Fruit fly (Drosophila melanogaster) whole organism, embryonic: Measurements from ENCODE around the gene mthl14.

Experiments used
- Asciz ChIP-seq: fragments of 200-800 bp; sonication (Bioruptor generic); optimal IDR thresholded peaks from 2 replicates; lab custom pipeline; 2017; ENCODE audit warnings: missing biosample characterization, mild to moderate bottlenecking, missing genetic modification characterization, missing genetic modification reagents
- BtbVII ChIP-seq: fragments of 200-800 bp; sonication (Bioruptor generic); optimal IDR thresholded peaks from 3 replicates; lab custom pipeline; 2017; ENCODE audit warnings: missing biosample characterization, mild to moderate bottlenecking, missing genetic modification characterization
- CG14050 ChIP-seq: fragments of 200-800 bp; sonication (Bioruptor generic); IDR thresholded peaks from 3 replicates; pipeline ENCODE4 v1.3.6; 2022; ENCODE audit warnings: missing biosample characterization, missing genetic modification characterization
- CG14710 ChIP-seq: fragments of 200-800 bp; sonication (Bioruptor generic); optimal IDR thresholded peaks from 3 replicates; lab custom pipeline; 2019; ENCODE audit warnings: missing biosample characterization, mild to moderate bottlenecking, missing genetic modification characterization, moderate library complexity
- CG15479 ChIP-seq: fragments of 200-800 bp; sonication (Bioruptor generic); optimal IDR thresholded peaks from 3 replicates; lab custom pipeline; 2019; ENCODE audit warnings: missing biosample characterization, mild to moderate bottlenecking, missing genetic modification characterization, moderate library complexity
- CG1603 ChIP-seq: fragments of 200-800 bp; sonication (Bioruptor generic); optimal IDR thresholded peaks from 2 replicates; lab custom pipeline; 2019; ENCODE audit warnings: missing biosample characterization, mild to moderate bottlenecking, missing genetic modification characterization, moderate library complexity
- CG16863 ChIP-seq: fragments of 200-800 bp; sonication (Bioruptor generic); optimal IDR thresholded peaks from 3 replicates; lab custom pipeline; 2016; ENCODE audit warnings: missing biosample characterization, missing genetic modification characterization
- CG1832 ChIP-seq: fragments of 200-800 bp; sonication (Bioruptor generic); optimal IDR thresholded peaks from 2 replicates; lab custom pipeline; 2017; ENCODE audit warnings: missing biosample characterization, mild to moderate bottlenecking, missing genetic modification characterization, inconsistent platforms
- CG32772 ChIP-seq: fragments of 200-800 bp; sonication (Bioruptor generic); IDR thresholded peaks from 2 replicates; pipeline ENCODE4 v1.3.6; 2022; ENCODE audit warnings: missing biosample characterization, missing genetic modification characterization
- CG3726 ChIP-seq: fragments of 200-800 bp; sonication (Bioruptor generic); IDR thresholded peaks from 3 replicates; pipeline ENCODE4, ENCODE4 v1.3.6; 2022; ENCODE audit warnings: missing biosample characterization, missing genetic modification characterization
- CG4617 ChIP-seq: fragments of 200-800 bp; sonication (Bioruptor generic); optimal IDR thresholded peaks from 3 replicates; lab custom pipeline; 2016; ENCODE audit warnings: missing biosample characterization, missing genetic modification characterization, borderline replicate concordance
- CG5245 ChIP-seq: fragments of 200-800 bp; sonication (Bioruptor generic); optimal IDR thresholded peaks from 3 replicates; lab custom pipeline; 2016; ENCODE audit warnings: missing biosample characterization, missing genetic modification characterization
- CG7928 ChIP-seq: fragments of 200-800 bp; sonication (Bioruptor generic); optimal IDR thresholded peaks from 2 replicates; lab custom pipeline; 2017; ENCODE audit warnings: missing biosample characterization, mild to moderate bottlenecking, missing genetic modification characterization
- CG7987 ChIP-seq: fragments of 200-800 bp; sonication (Bioruptor generic); optimal IDR thresholded peaks from 2 replicates; lab custom pipeline; 2018; ENCODE audit warnings: missing biosample characterization, mild to moderate bottlenecking, missing genetic modification characterization, moderate library complexity
- CG8281 ChIP-seq: fragments of 200-800 bp; sonication (Bioruptor generic); optimal IDR thresholded peaks from 2 replicates; lab custom pipeline; 2018; ENCODE audit warnings: missing biosample characterization, mild to moderate bottlenecking, missing genetic modification characterization, moderate library complexity
- CG8290 ChIP-seq, 3 experiments: fragments of 200-800 bp; sonication (Bioruptor generic); optimal IDR thresholded peaks; 2 replicates each; lab custom pipeline; 2016 to 2019; ENCODE audit warnings: missing biosample characterization in 3 of 3, missing genetic modification characterization in 3 of 3, mild to moderate bottlenecking in 2 of 3, moderate library complexity in 1 of 3
- CG8924 ChIP-seq: fragments of 200-800 bp; optimal IDR thresholded peaks from 3 replicates; lab custom pipeline; 2019; ENCODE audit warnings: missing biosample characterization, mild to moderate bottlenecking, missing genetic modification characterization, moderate library complexity
- Deaf1 ChIP-seq: fragments of 200-800 bp; optimal IDR thresholded peaks from 3 replicates; lab custom pipeline; 2019; ENCODE audit warnings: missing biosample characterization, mild to moderate bottlenecking, missing genetic modification characterization, moderate library complexity
- HLH54F ChIP-seq: fragments of 200-800 bp; sonication (Bioruptor generic); optimal IDR thresholded peaks from 3 replicates; lab custom pipeline; 2016; ENCODE audit warnings: missing biosample characterization, missing genetic modification characterization
- HLHmδ ChIP-seq: fragments of 200-800 bp; sonication (Bioruptor generic); optimal IDR thresholded peaks from 2 replicates; lab custom pipeline; 2018; ENCODE audit warnings: missing biosample characterization, mild to moderate bottlenecking, missing genetic modification characterization, moderate library complexity
- Hey ChIP-seq: fragments of 200-800 bp; sonication (Bioruptor generic); optimal IDR thresholded peaks from 3 replicates; lab custom pipeline; 2018; ENCODE audit warnings: missing biosample characterization, mild to moderate bottlenecking, missing genetic modification characterization
- Hr51 ChIP-seq, 2 experiments: fragments of 200-800 bp; sonication (Bioruptor generic); optimal IDR thresholded peaks; 2 replicates in 1 of 2; 3 replicates in 1 of 2; lab custom pipeline; 2016 to 2018; ENCODE audit warnings: missing biosample characterization in 2 of 2, missing genetic modification characterization in 2 of 2, mild to moderate bottlenecking in 1 of 2, moderate library complexity in 1 of 2
- Hr78 ChIP-seq, 2 experiments: fragments of 200-800 bp in 1 of 2; fragments of >200 bp in 1 of 2; sonication (Bioruptor generic) in 1 of 2; optimal IDR thresholded peaks; 2 replicates each; lab custom pipeline; 2017 to 2019; ENCODE audit warnings: missing biosample characterization in 2 of 2, missing genetic modification characterization in 2 of 2, mild to moderate bottlenecking in 1 of 2, moderate library complexity in 1 of 2
- Jarid2 ChIP-seq: fragments of 200-800 bp; sonication (Bioruptor generic); optimal IDR thresholded peaks from 3 replicates; lab custom pipeline; 2017; ENCODE audit warnings: mild to moderate bottlenecking, missing biosample characterization, missing genetic modification reagents, missing genetic modification characterization
- Lim3 ChIP-seq: fragments of 200-800 bp; sonication (Bioruptor generic); IDR thresholded peaks from 2 replicates; pipeline ENCODE4 v1.3.6; 2022; ENCODE audit warnings: missing biosample characterization, missing genetic modification characterization
- Med ChIP-seq: fragments of 200-800 bp; sonication (Bioruptor generic); peaks from one replicate; lab custom pipeline; 2016; ENCODE audit warnings: missing biosample characterization, missing genetic modification characterization, mild to moderate bottlenecking, inconsistent platforms, moderate library complexity
- Nf-YC ChIP-seq: fragments of 200-800 bp; optimal IDR thresholded peaks from 3 replicates; lab custom pipeline; 2019; ENCODE audit warnings: missing biosample characterization, mild to moderate bottlenecking, missing genetic modification characterization, moderate library complexity
- Pdp1 ChIP-seq, 2 experiments: fragments of 200-800 bp; sonication (Bioruptor generic); optimal IDR thresholded peaks; 3 replicates each; lab custom pipeline; 2016; ENCODE audit warnings: missing biosample characterization in 2 of 2, missing genetic modification characterization in 2 of 2, mild to moderate bottlenecking in 1 of 2, moderate library complexity in 1 of 2
- Rfx ChIP-seq: fragments of 200-800 bp; sonication (Bioruptor generic); IDR thresholded peaks from 2 replicates; pipeline ENCODE4 v1.3.6; 2022; ENCODE audit warnings: missing biosample characterization, missing genetic modification characterization
- Sin3A ChIP-seq: fragments of >200 bp; optimal IDR thresholded peaks from 2 replicates; lab custom pipeline; 2018
- Sry-δ ChIP-seq: fragments of 200-800 bp; sonication (Bioruptor generic); optimal IDR thresholded peaks from 2 replicates; lab custom pipeline; 2016; ENCODE audit warnings: missing biosample characterization, missing genetic modification characterization
- Ssrp ChIP-seq: fragments of 200-800 bp; sonication (Bioruptor generic); optimal IDR thresholded peaks from 2 replicates; lab custom pipeline; 2018; ENCODE audit warnings: missing biosample characterization, mild to moderate bottlenecking, missing genetic modification characterization, moderate library complexity
- crol ChIP-seq: fragments of 200-800 bp; sonication (Bioruptor generic); IDR thresholded peaks from 2 replicates; pipeline ENCODE4 v1.3.6; 2022; ENCODE audit warnings: missing biosample characterization, missing genetic modification characterization
- dati ChIP-seq: fragments of 200-800 bp; sonication (Bioruptor generic); IDR thresholded peaks from 2 replicates; pipeline ENCODE4 v1.3.6; 2022; ENCODE audit warnings: missing biosample characterization, missing genetic modification characterization
- dm ChIP-seq: fragments of 200-800 bp; sonication (Bioruptor generic); optimal IDR thresholded peaks from 3 replicates; lab custom pipeline; 2016; ENCODE audit warnings: missing biosample characterization, missing genetic modification characterization
- dpn ChIP-seq, 2 experiments: fragments of 200-800 bp; sonication (Bioruptor generic); optimal IDR thresholded peaks; 3 replicates each; lab custom pipeline; 2016; ENCODE audit warnings: missing biosample characterization in 2 of 2, missing genetic modification characterization in 2 of 2
- gsb ChIP-seq: fragments of 200-800 bp; sonication (Bioruptor generic); IDR thresholded peaks from 2 replicates; pipeline ENCODE4 v1.3.6; 2022; ENCODE audit warnings: missing biosample characterization, missing genetic modification characterization
- kay ChIP-seq: fragments of 200-800 bp; sonication (Bioruptor generic); optimal IDR thresholded peaks from 2 replicates; lab custom pipeline; 2016; ENCODE audit warnings: missing biosample characterization, missing genetic modification characterization
- ken ChIP-seq: fragments of 200-800 bp; sonication (Bioruptor generic); IDR thresholded peaks from 3 replicates; pipeline ENCODE4 v1.3.6; 2022; ENCODE audit warnings: missing biosample characterization, missing genetic modification characterization
- nmo ChIP-seq: fragments of 200-800 bp; sonication (Bioruptor generic); optimal IDR thresholded peaks from 2 replicates; lab custom pipeline; 2018; ENCODE audit warnings: missing biosample characterization, mild to moderate bottlenecking, missing genetic modification characterization, moderate library complexity
- pros ChIP-seq: fragments of 200-800 bp; sonication (Bioruptor generic); optimal IDR thresholded peaks from 3 replicates; lab custom pipeline; 2019; ENCODE audit warnings: missing biosample characterization, mild to moderate bottlenecking, missing genetic modification characterization, moderate library complexity
- run ChIP-seq: fragments of 200-800 bp; sonication (Bioruptor generic); optimal IDR thresholded peaks from 3 replicates; lab custom pipeline; 2018; ENCODE audit warnings: missing biosample characterization, mild to moderate bottlenecking, missing genetic modification characterization
- sens-2 ChIP-seq: fragments of 200-800 bp; sonication (Bioruptor generic); IDR thresholded peaks from 2 replicates; pipeline ENCODE4 v1.3.6; 2022; ENCODE audit warnings: missing biosample characterization, missing genetic modification characterization
- slbo ChIP-seq: fragments of 200-800 bp; sonication (Bioruptor generic); IDR thresholded peaks from 2 replicates; pipeline ENCODE4 v1.3.6; 2022; ENCODE audit warnings: missing biosample characterization, missing genetic modification characterization
- sr ChIP-seq: fragments of 200-800 bp; sonication (Bioruptor generic); IDR thresholded peaks from 3 replicates; pipeline ENCODE4 v1.3.6; 2022; ENCODE audit warnings: missing biosample characterization, missing genetic modification characterization
- tll ChIP-seq, 2 experiments: fragments of 200-800 bp in 1 of 2; fragments of >200 bp in 1 of 2; sonication (Bioruptor generic) in 1 of 2; optimal IDR thresholded peaks; 2 replicates each; lab custom pipeline; 2017 to 2019; ENCODE audit warnings: missing biosample characterization in 2 of 2, missing genetic modification characterization in 2 of 2, mild to moderate bottlenecking in 1 of 2, moderate library complexity in 1 of 2
- trem ChIP-seq: fragments of 200-800 bp; optimal IDR thresholded peaks from 3 replicates; lab custom pipeline; 2019; ENCODE audit warnings: missing biosample characterization, mild to moderate bottlenecking, missing genetic modification characterization, moderate library complexity
- zfh1 ChIP-seq: fragments of 200-800 bp; sonication (Bioruptor generic); IDR thresholded peaks from 3 replicates; pipeline ENCODE4 v1.3.6; 2022; ENCODE audit warnings: missing biosample characterization, missing genetic modification characterization

Gene mthl14

dm6 chr3L:291583-292145 lies 44.4 kb downstream of the mthl14 start (continued):
- TF ChIP-seq slbo, result no peak
- TF ChIP-seq nmo, result no peak
- no peak for TF ChIP-seq Hey (tag; lab: Kevin White, UChicago)
- TF ChIP-seq Rfx (GFP tag; lab: Robert Waterston, UW), result no peak
- TF ChIP-seq CG3726 (GFP tag; lab: Robert Waterston, UW), result no peak
- TF ChIP-seq tll (GFP tag; optimal IDR thresholded peaks at IDR 0.05; lab: Kevin White, UChicago), result peak in 1 of 2 experiments; percentile 64
- TF ChIP-seq CG15479 (GFP tag; lab: Kevin White, UChicago), result peak; percentile 72
- TF ChIP-seq CG14710, result no peak
- 0 out of 3 replicates have a peak, but pooled peaks have one; percentile 41 for TF ChIP-seq ken (GFP tag; lab: Robert Waterston, UW)
- no peak for TF ChIP-seq kay (GFP tag; lab: Kevin White, UChicago)
- TF ChIP-seq Med (GFP tag; lab: Kevin White, UChicago), result peak; percentile 49
- peak; percentile 53 for TF ChIP-seq Deaf1 (tag; lab: Kevin White, UChicago)
- peak in 1 of 2 experiments; percentile 100 for TF ChIP-seq Hr78 (GFP tag; optimal IDR thresholded peaks at IDR 0.05; lab: Kevin White, UChicago)
- no peak for TF ChIP-seq Jarid2 (GFP tag; lab: Kevin White, UChicago)
- peak; percentile 0 for TF ChIP-seq pros (GFP tag; lab: Kevin White, UChicago)
- no peak for TF ChIP-seq dpn (GFP tag; optimal IDR thresholded peaks at IDR 0.05; lab: Kevin White, UChicago)
- TF ChIP-seq zfh1 (GFP tag; lab: Robert Waterston, UW), result no peak
- TF ChIP-seq CG7987 (GFP tag; lab: Kevin White, UChicago), result no peak
- TF ChIP-seq trem (tag; lab: Kevin White, UChicago), result no peak
- no peak for TF ChIP-seq CG1832 (GFP tag; lab: Kevin White, UChicago)
- TF ChIP-seq CG8290 (GFP tag; optimal IDR thresholded peaks at IDR 0.05; lab: Kevin White, UChicago), result no peak
- peak in 1 of 2 experiments; percentile 27 for TF ChIP-seq CG8290 (tag; optimal IDR thresholded peaks at IDR 0.05; lab: Kevin White, UChicago)
- TF ChIP-seq CG32772 (GFP tag; lab: Robert Waterston, UW), result no peak
- no peak for TF ChIP-seq BtbVII
- no peak for TF ChIP-seq CG5245
- TF ChIP-seq Lim3 (GFP tag; lab: Robert Waterston, UW), result no peak
- no peak for TF ChIP-seq gsb (GFP tag; lab: Robert Waterston, UW)
- TF ChIP-seq run, result no peak
- TF ChIP-seq crol (GFP tag; lab: Robert Waterston, UW), result 0 out of 2 replicates have a peak, but pooled peaks have one; percentile 9
- TF ChIP-seq sens-2 (GFP tag; lab: Robert Waterston, UW), result no peak
- TF ChIP-seq Pdp1 (GFP tag; optimal IDR thresholded peaks at IDR 0.05; lab: Kevin White, UChicago), result peak in 1 of 2 experiments; percentile 100

- TF ChIP-seq CG16863 (GFP tag; lab: Kevin White, UChicago) (no peak), Asciz (GFP tag; lab: Kevin White, UChicago) (no peak), Sry-δ (GFP tag; lab: Kevin White, UChicago) (peak; percentile 42), dm (GFP tag; lab: Kevin White, UChicago) (peak; percentile 17), CG4617 (GFP tag; lab: Kevin White, UChicago) (peak; percentile 59), CG8281 (peak; percentile 8), sr (peak; percentile 60; the same call in 2 of the 3 replicates), CG14050 (GFP tag; lab: Robert Waterston, UW) (0 out of 3 replicates have a peak, but pooled peaks have one; percentile 12), CG7928 (peak; percentile 16), CG8924 (peak; percentile 63), CG1603 (tag; lab: Kevin White, UChicago) (peak; percentile 75), Jarid2 (GFP tag; lab: Kevin White, UChicago) (peak; percentile 66), Hr51 (GFP tag; optimal IDR thresholded peaks at IDR 0.05; lab: Kevin White, UChicago) (peak in 1 of 2 experiments; percentile 17), Ssrp (tag; lab: Kevin White, UChicago) (no peak), Nf-YC (tag; lab: Kevin White, UChicago) (peak; percentile 11), HLHmδ (GFP tag; lab: Kevin White, UChicago) (no peak), Sin3A (lab: Kevin White, UChicago) (peak; percentile 62), HLH54F (GFP tag; lab: Kevin White, UChicago) (peak; percentile 6), dati (GFP tag; lab: Robert Waterston, UW) (no peak)
These were observed 45.0 kb downstream of the mthl14 start for dm6 chr3L:292146-292776.
